Fruit fly (Drosophila melanogaster) S2 (cell line): Measurements from ENCODE around the gene EMC10.

Source experiments
- CG8478 ChIP-seq: fragments of >200 bp; optimal IDR thresholded peaks from 2 replicates; lab custom pipeline; 2018
- CTCF ChIP-seq, 2 experiments: fragments of >200 bp; optimal IDR thresholded peaks; 2 replicates each; lab custom pipeline; 2018

DNA sequence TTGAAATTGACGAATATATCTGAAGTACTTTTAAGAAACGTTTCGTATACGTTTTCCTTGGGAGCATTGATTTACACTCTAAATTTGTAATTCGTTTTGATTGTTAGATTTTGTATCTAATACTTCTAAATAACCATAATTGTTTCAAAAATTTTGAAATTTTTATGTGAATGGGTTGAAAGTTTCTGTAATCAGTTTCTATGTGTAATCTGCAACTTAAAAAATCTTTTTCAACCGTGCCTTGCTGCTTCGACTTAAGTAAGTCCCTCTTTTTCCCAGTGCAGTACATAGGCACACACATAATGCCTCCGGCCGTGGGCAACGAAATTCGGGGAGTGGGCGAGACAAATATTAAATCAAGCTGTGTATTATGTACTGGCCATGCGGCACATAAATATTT, 11.5 kb downstream of the EMC10 start:
- TF ChIP-seq CG8478 (lab: Kevin White, UChicago) (no peak), CTCF (optimal IDR thresholded peaks at IDR 0.05; lab: Kevin White, UChicago) (no peak)
